Fruit fly (Drosophila melanogaster): ENCODE results near the gene CG43221.

dm6 chr2L:17450505-17451415 is 34.8 kb upstream of the CG43221 start:
- peak; percentile 62 for TF ChIP-seq CG11762 (GFP tag; optimal IDR thresholded peaks at IDR 0.05; ENCODE audit: insufficient read depth)
- TF ChIP-seq Ets21C (GFP tag; optimal IDR thresholded peaks at IDR 0.05): peak; percentile 59
- TF ChIP-seq Lpt (GFP tag; optimal IDR thresholded peaks at IDR 0.05): peak; percentile 55
- peak; percentile 71 for TF ChIP-seq CG10669 (GFP tag; optimal IDR thresholded peaks at IDR 0.05)
